Worm (Caenorhabditis elegans): ENCODE results near the gene C14A4.8.

Gene C14A4.8

ce11 chrII:10559671-10560184 lies 38.2 kb downstream of the C14A4.8 start (continued):
- TF ChIP-seq attf-6 (GFP tag; IDR thresholded peaks at IDR 0.05), result 0 out of 2 replicates have a peak, but pooled peaks have one; percentile 10
- TF ChIP-seq B0019.2 (GFP tag; conservative IDR thresholded peaks at IDR 0.05), result no peak
- peak; percentile 28 for TF ChIP-seq ama-1 (optimal IDR thresholded peaks at IDR 0.05)
- TF ChIP-seq ama-1 (GFP tag; optimal IDR thresholded peaks at IDR 0.05), result peak in 1 of 2 experiments; percentile 48
- 0 out of 2 replicates have a peak, but pooled peaks have one; percentile 57 for TF ChIP-seq pbrm-1 (GFP tag; IDR thresholded peaks at IDR 0.05)
- peak; percentile 54 for TF ChIP-seq hrde-1 (tag; optimal IDR thresholded peaks at IDR 0.05; ENCODE audit: borderline replicate concordance)
- peak in 1 of 3 experiments; percentile 41 for TF ChIP-seq lin-35 (GFP tag; optimal IDR thresholded peaks at IDR 0.05)
- peak; percentile 81 for TF ChIP-seq snpc-3.4 (tag; optimal IDR thresholded peaks at IDR 0.05)
- TF ChIP-seq ekl-4 (GFP tag; IDR thresholded peaks at IDR 0.05), result 0 out of 2 replicates have a peak, but pooled peaks have one; percentile 60
- no peak for TF ChIP-seq akir-1 (GFP tag; optimal IDR thresholded peaks at IDR 0.05)
- TF ChIP-seq Y53G8AR.9 (GFP tag; conservative IDR thresholded peaks at IDR 0.05), result 0 out of 2 replicates have a peak, but pooled peaks have one; percentile 11
- TF ChIP-seq F49E8.2 (tag; optimal IDR thresholded peaks at IDR 0.05; ENCODE audit: insufficient read depth), result peak; percentile 81
- TF ChIP-seq snpc-4 (GFP tag; optimal IDR thresholded peaks at IDR 0.05), result peak; percentile 6
- no peak for TF ChIP-seq snpc-4 (tag; optimal IDR thresholded peaks at IDR 0.05)
- peak; percentile 62 for TF ChIP-seq zim-3 (tag; optimal IDR thresholded peaks at IDR 0.05)
- no peak for TF ChIP-seq madf-10 (tag; optimal IDR thresholded peaks at IDR 0.05)
- TF ChIP-seq lin-26 (GFP tag; IDR thresholded peaks at IDR 0.05), result 0 out of 2 replicates have a peak, but pooled peaks have one; percentile 68
- peak; percentile 44 for TF ChIP-seq athp-1 (tag; optimal IDR thresholded peaks at IDR 0.05)
- TF ChIP-seq C17E4.6 (GFP tag; IDR thresholded peaks at IDR 0.05), result no peak
- TF ChIP-seq nfyb-1 (GFP tag; IDR thresholded peaks at IDR 0.05), result peak; percentile 23; the same call in 1 of the 2 replicates
- no peak for TF ChIP-seq cebp-1 (GFP tag; IDR thresholded peaks at IDR 0.05)
- TF ChIP-seq cebp-1 (tag; optimal IDR thresholded peaks at IDR 0.05), result peak; percentile 48

- no peak for TF ChIP-seq F33H1.4 (GFP tag; IDR thresholded peaks at IDR 0.05)
- no peak for TF ChIP-seq snpc-1.1 (tag; optimal IDR thresholded peaks at IDR 0.05; ENCODE audit: insufficient read depth)
- TF ChIP-seq F52B5.7 (tag; optimal IDR thresholded peaks at IDR 0.05), result peak; percentile 2
- TF ChIP-seq T07F8.4 (tag; optimal IDR thresholded peaks at IDR 0.05), result no peak
- peak; percentile 53; the same call in 1 of the 2 replicates for TF ChIP-seq dox-1 (GFP tag; IDR thresholded peaks at IDR 0.05)
- TF ChIP-seq attf-3 (GFP tag; conservative IDR thresholded peaks at IDR 0.05), result no peak
- no peak for TF ChIP-seq K12H6.12 (tag; optimal IDR thresholded peaks at IDR 0.05)
- TF ChIP-seq lin-35 (GFP tag; optimal IDR thresholded peaks at IDR 0.05), result peak in 1 of 3 experiments; percentile 35
- no peak for TF ChIP-seq nhr-80 (tag; optimal IDR thresholded peaks at IDR 0.05)
- TF ChIP-seq ztf-3 (GFP tag; optimal IDR thresholded peaks at IDR 0.05), result no peak
- no peak for TF ChIP-seq ceh-40 (GFP tag; IDR thresholded peaks at IDR 0.05)
- no peak for TF ChIP-seq Y56A3A.18 (GFP tag; IDR thresholded peaks at IDR 0.05)
- no peak for TF ChIP-seq cebp-2 (GFP tag; IDR thresholded peaks at IDR 0.05)
- TF ChIP-seq snpc-4 (GFP tag; optimal IDR thresholded peaks at IDR 0.05), result no peak
- peak in 1 of 4 experiments; percentile 39 for TF ChIP-seq snpc-4 (tag; optimal IDR thresholded peaks at IDR 0.05)
- peak; percentile 50; the same call in 1 of the 2 replicates for TF ChIP-seq ekl-4 (GFP tag; IDR thresholded peaks at IDR 0.05)
- TF ChIP-seq hmg-1.2 (GFP tag; IDR thresholded peaks at IDR 0.05), result peak; percentile 62
- peak; percentile 43 for TF ChIP-seq somi-1 (GFP tag; optimal IDR thresholded peaks at IDR 0.05)
- TF ChIP-seq ztf-6 (GFP tag; IDR thresholded peaks at IDR 0.05), result no peak
- peak; percentile 37 for TF ChIP-seq attf-5 (GFP tag; optimal IDR thresholded peaks at IDR 0.05)
- peak; percentile 39; the same call in 1 of the 2 replicates for TF ChIP-seq mcd-1 (GFP tag; IDR thresholded peaks at IDR 0.05)
- peak; percentile 4 for TF ChIP-seq lin-40 (tag; optimal IDR thresholded peaks at IDR 0.05)
- no peak for TF ChIP-seq sptf-2 (GFP tag; optimal IDR thresholded peaks at IDR 0.05)
- TF ChIP-seq attf-6 (GFP tag; IDR thresholded peaks at IDR 0.05), result no peak
- TF ChIP-seq dpff-1 (tag; optimal IDR thresholded peaks at IDR 0.05), result no peak
- no peak for TF ChIP-seq bed-2 (GFP tag; IDR thresholded peaks at IDR 0.05)
- 0 out of 2 replicates have a peak, but pooled peaks have one; percentile 13 for TF ChIP-seq hsf-1 (GFP tag; IDR thresholded peaks at IDR 0.05)
- no peak for TF ChIP-seq rpc-1 (optimal IDR thresholded peaks at IDR 0.05)
- TF ChIP-seq rpc-1 (tag; optimal IDR thresholded peaks at IDR 0.05), result no peak
- no peak for TF ChIP-seq snpc-1.3 (tag; optimal IDR thresholded peaks at IDR 0.05; ENCODE audit: insufficient read depth)
These were observed 39.0 kb downstream of the C14A4.8 start for ce11 chrII:10558962-10559415.

Data from whole organism, young adult.